Fruit fly (Drosophila melanogaster): Measurements from ENCODE around the gene Samuel.

Samuel gene

dm6 chr2L:11010999-11011398 lies 55.8 kb downstream of the Samuel start, which contains the start of the genes Art8 and dUTPase (continued):
- TF ChIP-seq CG14965 (GFP tag; optimal IDR thresholded peaks at IDR 0.05; ENCODE audit: borderline replicate concordance) (no peak), HmgZ (tag; optimal IDR thresholded peaks at IDR 0.05) (peak; percentile 59), Lhr (GFP tag; optimal IDR thresholded peaks at IDR 0.05) (peak; percentile 53), E2f1 (GFP tag; IDR thresholded peaks at IDR 0.05) (peak; percentile 42; the same call in 1 of the 2 replicates), CG3847 (GFP tag; IDR thresholded peaks at IDR 0.05) (peak; percentile 83), luna (GFP tag; optimal IDR thresholded peaks at IDR 0.05) (no peak), CG10979 (tag; optimal IDR thresholded peaks at IDR 0.05) (peak; percentile 69), br (optimal IDR thresholded peaks at IDR 0.05) (no peak), CG3995 (GFP tag; optimal IDR thresholded peaks at IDR 0.05) (peak; percentile 39), lilli (GFP tag; optimal IDR thresholded peaks at IDR 0.05) (peak; percentile 84), CG3407 (GFP tag; optimal IDR thresholded peaks at IDR 0.05) (peak; percentile 29), psq (GFP tag; optimal IDR thresholded peaks at IDR 0.05) (peak; percentile 22), nerfin-2 (GFP tag; IDR thresholded peaks at IDR 0.05; ENCODE audit: partially characterized antibody) (peak; percentile 67), CG31365 (tag; optimal IDR thresholded peaks at IDR 0.05) (no peak), CG17568 (GFP tag; optimal IDR thresholded peaks at IDR 0.05) (no peak), run (tag; optimal IDR thresholded peaks at IDR 0.05) (no peak), scrt (GFP tag; optimal IDR thresholded peaks at IDR 0.05) (no peak), CG9727 (GFP tag; optimal IDR thresholded peaks at IDR 0.05) (peak; percentile 74), so (GFP tag; IDR thresholded peaks at IDR 0.05) (no peak), CG12769 (tag; optimal IDR thresholded peaks at IDR 0.05) (no peak), gfzf (GFP tag; optimal IDR thresholded peaks at IDR 0.05) (peak; percentile 54), Bteb2 (GFP tag; optimal IDR thresholded peaks at IDR 0.05) (peak; percentile 45), pnt (GFP tag; optimal IDR thresholded peaks at IDR 0.05) (no peak), CG2712 (tag; optimal IDR thresholded peaks at IDR 0.05) (peak; percentile 88), CG4328 (GFP tag; optimal IDR thresholded peaks at IDR 0.05) (peak; percentile 21), Drgx (GFP tag; IDR thresholded peaks at IDR 0.05) (no peak), CG12659 (GFP tag; optimal IDR thresholded peaks at IDR 0.05) (peak; percentile 90), CG6254 (GFP tag; optimal IDR thresholded peaks at IDR 0.05) (no peak), otp (GFP tag; IDR thresholded peaks at IDR 0.05) (peak; percentile 35; the same call in 1 of the 3 replicates), ac (GFP tag; optimal IDR thresholded peaks at IDR 0.05) (no peak), Dip2 (GFP tag; IDR thresholded peaks at IDR 0.05) (no peak), Mad (GFP tag; optimal IDR thresholded peaks at IDR 0.05) (peak; percentile 32), MESR4 (GFP tag; optimal IDR thresholded peaks at IDR 0.05) (peak; percentile 26), CG10565 (GFP tag; optimal IDR thresholded peaks at IDR 0.05) (no peak), CG3163 (GFP tag; optimal IDR thresholded peaks at IDR 0.05) (no peak), row (GFP tag; IDR thresholded peaks at IDR 0.05) (peak; percentile 84), dan (GFP tag; IDR thresholded peaks at IDR 0.05) (no peak), sc (optimal IDR thresholded peaks at IDR 0.05) (no peak), sc (GFP tag; optimal IDR thresholded peaks at IDR 0.05) (no peak), schlank (tag; optimal IDR thresholded peaks at IDR 0.05) (no peak), CG43689 (GFP tag; IDR thresholded peaks at IDR 0.05) (no peak), Dref (GFP tag; IDR thresholded peaks at IDR 0.05) (peak; percentile 84), CG2875 (GFP tag; optimal IDR thresholded peaks at IDR 0.05) (no peak), CG10366 (GFP tag; IDR thresholded peaks at IDR 0.05) (peak; percentile 42), CG9932 (GFP tag; IDR thresholded peaks at IDR 0.05) (peak; percentile 85), crc (GFP tag; optimal IDR thresholded peaks at IDR 0.05) (no peak), hkb (optimal IDR thresholded peaks at IDR 0.05) (no peak), hkb (GFP tag; IDR thresholded peaks at IDR 0.05) (peak; percentile 57; the same call in 1 of the 2 replicates), CG15011 (GFP tag; optimal IDR thresholded peaks at IDR 0.05) (peak; percentile 5), Side (GFP tag; optimal IDR thresholded peaks at IDR 0.05) (no peak), CG17186 (GFP tag; optimal IDR thresholded peaks at IDR 0.05) (peak; percentile 51), D (optimal IDR thresholded peaks at IDR 0.05) (no peak), D (GFP tag; optimal IDR thresholded peaks at IDR 0.05) (no peak)

All from whole organism, embryonic.